Fruit fly (Drosophila melanogaster) whole organism: ENCODE data around the gene Peritrophin-15b.

Experiments
- pan ChIP-seq: fragments of >200 bp; optimal IDR thresholded peaks from 2 replicates; lab custom pipeline; 2017
- psq ChIP-seq: fragments of >200 bp; optimal IDR thresholded peaks from 2 replicates; lab custom pipeline; 2017

- TF ChIP-seq psq (lab: Kevin White, UChicago): no peak
- no peak for TF ChIP-seq pan (lab: Kevin White, UChicago)
Measured at dm6 chr2L:8392298-8392697, 2.4 kb downstream of the Peritrophin-15b start, which contains the start of gene CG42820.
